Worm (Caenorhabditis elegans) whole organism, L2 larva: ENCODE data around the gene eef-1B.1.

ENCODE experiments used
- ZK546.5 ChIP-seq: sonication (generic microtip); optimal IDR thresholded peaks from 2 replicates; lab custom pipeline; 2017; ENCODE audit warnings: missing biosample characterization, missing genetic modification characterization
- ceh-82 ChIP-seq: fragments of 150-350 bp; optimal IDR thresholded peaks from 2 replicates; lab custom pipeline; 2014; ENCODE audit warnings: missing biosample characterization, missing genetic modification characterization
- dmd-4 ChIP-seq: sonication (generic microtip); optimal IDR thresholded peaks from 2 replicates; lab custom pipeline; 2017; ENCODE audit warnings: missing biosample characterization, missing genetic modification characterization
- elt-1 ChIP-seq: fragments of 150-350 bp; optimal IDR thresholded peaks from 2 replicates; lab custom pipeline; 2014; ENCODE audit warnings: missing biosample characterization, missing genetic modification characterization
- elt-3 ChIP-seq: sonication (generic microtip); optimal IDR thresholded peaks from 2 replicates; lab custom pipeline; 2017; ENCODE audit warnings: missing biosample characterization, missing genetic modification characterization
- fos-1 ChIP-seq: fragments of 150-350 bp; optimal IDR thresholded peaks from 2 replicates; lab custom pipeline; 2014; ENCODE audit warnings: missing biosample characterization, missing genetic modification characterization
- lin-39 ChIP-seq: fragments of 150-350 bp; optimal IDR thresholded peaks from 2 replicates; lab custom pipeline; 2014; ENCODE audit warnings: missing biosample characterization, missing genetic modification reagents, missing genetic modification characterization
- mdl-1 ChIP-seq, 2 experiments: fragments of 150-350 bp in 1 of 2; sonication (generic microtip) in 1 of 2; optimal IDR thresholded peaks; 2 replicates each; lab custom pipeline; 2017; ENCODE audit warnings: missing biosample characterization in 2 of 2, missing genetic modification characterization in 2 of 2
- nhr-12 ChIP-seq: fragments of 150-350 bp; optimal IDR thresholded peaks from 2 replicates; lab custom pipeline; 2014; ENCODE audit warnings: missing biosample characterization, missing genetic modification characterization
- unc-62 ChIP-seq: fragments of 150-350 bp; optimal IDR thresholded peaks from 2 replicates; lab custom pipeline; 2014; ENCODE audit warnings: missing biosample characterization, missing genetic modification reagents, missing genetic modification characterization
- ztf-11 ChIP-seq: sonication (generic microtip); optimal IDR thresholded peaks from 2 replicates; lab custom pipeline; 2017; ENCODE audit warnings: missing biosample characterization, missing genetic modification characterization
- ztf-4 ChIP-seq: fragments of 150-350 bp; optimal IDR thresholded peaks from 2 replicates; lab custom pipeline; 2014; ENCODE audit warnings: missing biosample characterization, missing genetic modification characterization

- TF ChIP-seq nhr-12 (tag; lab: Kevin White, UChicago) (no peak), elt-3 (tag; lab: Kevin White, UChicago) (no peak), ceh-82 (no peak), fos-1 (tag; lab: Kevin White, UChicago) (no peak), elt-1 (tag; lab: Kevin White, UChicago) (no peak), mdl-1 (tag; optimal IDR thresholded peaks at IDR 0.05; lab: Kevin White, UChicago) (no peak), ZK546.5 (tag; lab: Kevin White, UChicago) (no peak), ztf-11 (tag; lab: Kevin White, UChicago) (no peak), ztf-4 (tag; lab: Kevin White, UChicago) (no peak), dmd-4 (tag; lab: Kevin White, UChicago) (no peak), lin-39 (tag; lab: Kevin White, UChicago) (no peak), unc-62 (no peak)
These were observed 20.0 kb downstream of the eef-1B.1 start, which contains the start of gene let-754 for ce11 chrIII:7953208-7953607.
